Worm (Caenorhabditis elegans) whole organism, young adult: ENCODE measurements around the gene ttr-19.

Experiments
- Y53F4B.3 ChIP-seq: fragments of 200-800 bp; sonication (Bioruptor generic); IDR thresholded peaks from 2 replicates; pipeline ENCODE4 v1.3.6; 2022; ENCODE audit warnings: missing genetic modification reagents, missing genetic modification characterization, missing compliant biosample characterization
- hrde-1 ChIP-seq: sonication (generic microtip); optimal IDR thresholded peaks from 2 replicates; lab custom pipeline; 2016; ENCODE audit warnings: missing genetic modification characterization, mild to moderate bottlenecking, missing compliant biosample characterization, moderate library complexity, missing genotype, missing genetic modification reagents, borderline replicate concordance
- lin-26 ChIP-seq: fragments of 200-800 bp; sonication (Bioruptor generic); IDR thresholded peaks from 2 replicates; pipeline ENCODE4 v1.3.6; 2022; ENCODE audit warnings: missing genetic modification reagents, missing genetic modification characterization, missing compliant biosample characterization

DNA sequence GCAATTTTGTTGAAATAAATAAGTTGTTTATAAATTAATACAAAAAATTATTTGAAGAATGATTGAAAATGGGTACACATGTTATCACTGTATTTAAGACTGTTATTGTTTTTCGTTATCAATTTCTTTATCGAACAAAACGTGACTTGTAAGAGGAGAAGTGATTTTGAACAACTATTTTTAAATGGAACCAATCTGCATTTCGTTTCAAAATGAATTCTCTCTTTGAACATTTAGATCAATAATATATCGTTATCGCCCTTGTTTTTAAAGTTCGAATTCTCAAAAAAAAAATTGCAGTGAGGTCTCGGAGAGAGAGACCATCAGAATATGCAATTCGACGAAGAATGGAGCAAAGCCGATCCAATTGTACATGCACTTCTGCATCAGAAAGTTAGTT lies 48.0 kb downstream of the ttr-19 start, which contains the start of gene cul-5:
- TF ChIP-seq Y53F4B.3 = no peak
- no peak for TF ChIP-seq lin-26 (GFP tag; lab: Robert Waterston, UW)
- no peak for TF ChIP-seq hrde-1 (tag; lab: Kevin White, UChicago)
